Fruit fly (Drosophila melanogaster) Kc167 (cell line): Measurements from ENCODE around the gene gce.

Experiments
- Myc ChIP-seq: fragments of >200 bp; optimal IDR thresholded peaks from 2 replicates; lab custom pipeline; 2017; ENCODE audit warnings: missing external identifiers
- Sin3A ChIP-seq: fragments of >200 bp; optimal IDR thresholded peaks from 2 replicates; lab custom pipeline; 2018; ENCODE audit warnings: missing external identifiers
- h ChIP-seq: fragments of >200 bp; optimal IDR thresholded peaks from 3 replicates; lab custom pipeline; 2018; ENCODE audit warnings: missing external identifiers
- insv ChIP-seq: fragments of >200 bp; optimal IDR thresholded peaks from 3 replicates; lab custom pipeline; 2018; ENCODE audit warnings: missing external identifiers
- psq ChIP-seq: fragments of >200 bp; optimal IDR thresholded peaks from 2 replicates; lab custom pipeline; 2017; ENCODE audit warnings: missing external identifiers
- ttk ChIP-seq: sonication (Bioruptor generic); optimal IDR thresholded peaks from 2 replicates; lab custom pipeline; 2017; ENCODE audit warnings: missing external identifiers

gce gene

dm6 chrX:15353654-15354053 lies 56.1 kb downstream of the gce start:
- TF ChIP-seq h (lab: Kevin White, UChicago) (no peak), Sin3A (lab: Kevin White, UChicago) (no peak), insv (lab: Kevin White, UChicago) (no peak), psq (lab: Kevin White, UChicago) (no peak), ttk (lab: Kevin White, UChicago) (no peak), Myc (lab: Kevin White, UChicago) (no peak)

dm6 chrX:15356410-15356809 lies 58.8 kb downstream of the gce start:
- TF ChIP-seq Sin3A (lab: Kevin White, UChicago) (no peak), insv (lab: Kevin White, UChicago) (no peak), h (lab: Kevin White, UChicago) (no peak), psq (lab: Kevin White, UChicago) (no peak), ttk (lab: Kevin White, UChicago) (no peak)

DNA sequence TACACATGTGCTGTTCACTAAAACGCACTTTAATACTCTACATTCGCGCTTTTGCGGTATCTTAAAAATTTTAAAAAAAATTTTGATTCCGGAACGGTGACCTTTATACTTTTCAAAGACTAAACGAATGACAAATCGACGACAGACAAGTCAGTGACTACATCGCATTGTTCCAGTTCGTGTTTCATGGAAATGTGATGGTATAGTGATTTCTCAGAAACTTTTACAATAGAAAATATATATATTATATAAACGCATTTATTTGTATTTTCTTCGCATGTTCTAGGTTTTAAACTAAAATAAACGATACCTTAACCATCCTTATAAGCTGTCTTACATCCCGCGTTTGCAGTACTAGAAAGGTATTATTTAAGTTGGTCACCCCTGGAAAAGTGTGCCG lies 63.4 kb downstream of the gce start, which contains the start of gene Pp1-13C:
Pp1-13C (minus strand) TSS at position 101 of the 400 bp plus-strand sequence.
- TF ChIP-seq ttk (lab: Kevin White, UChicago) (no peak), h (lab: Kevin White, UChicago) (no peak), psq (lab: Kevin White, UChicago) (no peak), insv (lab: Kevin White, UChicago) (no peak), Myc (lab: Kevin White, UChicago) (no peak)

- TF ChIP-seq h (lab: Kevin White, UChicago), result no peak
- TF ChIP-seq Myc (lab: Kevin White, UChicago), result no peak
- TF ChIP-seq ttk (lab: Kevin White, UChicago), result no peak
Measured at dm6 chrX:15363649-15364048, 66.1 kb downstream of the gce start.

dm6 chrX:15364467-15364866 lies 66.9 kb downstream of the gce start:
- TF ChIP-seq Myc (lab: Kevin White, UChicago) (no peak), h (lab: Kevin White, UChicago) (no peak), psq (lab: Kevin White, UChicago) (no peak), Sin3A (lab: Kevin White, UChicago) (no peak), insv (lab: Kevin White, UChicago) (no peak), ttk (lab: Kevin White, UChicago) (no peak)
